Worm (Caenorhabditis elegans): ENCODE data around the gene C01G6.3.

DNA sequence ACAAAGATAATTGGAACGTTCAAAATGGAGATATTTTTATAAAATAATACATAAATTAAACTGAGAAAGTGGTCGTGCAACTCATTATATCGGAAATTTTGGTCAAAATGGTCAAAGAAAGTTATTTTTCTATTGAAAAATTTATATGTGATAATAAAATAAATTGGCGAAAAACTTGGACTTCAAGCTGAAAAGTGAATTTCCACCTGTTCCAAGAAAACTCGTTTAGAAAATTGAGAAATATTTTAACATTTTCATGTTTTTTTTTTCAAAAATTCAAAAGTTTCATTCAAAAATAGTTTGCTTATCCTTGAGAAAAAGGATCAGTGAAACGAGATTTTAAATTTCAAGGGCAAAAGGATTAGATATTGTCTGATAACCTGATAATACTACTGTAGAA lies 9.3 kb downstream of the C01G6.3 start:
- TF ChIP-seq flt-1 (GFP tag; IDR thresholded peaks at IDR 0.05) (no peak), ztf-23 (GFP tag; IDR thresholded peaks at IDR 0.05) (no peak), ref-1 (GFP tag; conservative IDR thresholded peaks at IDR 0.05) (no peak), ztf-29 (GFP tag; IDR thresholded peaks at IDR 0.05) (no peak), T22C8.4 (GFP tag; IDR thresholded peaks at IDR 0.05) (no peak), tab-1 (GFP tag; IDR thresholded peaks at IDR 0.05) (no peak), cog-1 (tag; optimal IDR thresholded peaks at IDR 0.05) (no peak), klf-2 (GFP tag; conservative IDR thresholded peaks at IDR 0.05) (no peak)
